Worm (Caenorhabditis elegans) whole organism, L4/young adult: ENCODE results near the gene Y39G8B.2.

ENCODE experiments used
- dao-5 ChIP-seq: sonication (generic microtip); optimal IDR thresholded peaks from 2 replicates; lab custom pipeline; 2016; ENCODE audit warnings: missing genotype, missing genetic modification characterization, moderate library complexity, missing compliant biosample characterization
- him-1 ChIP-seq: sonication (generic microtip); optimal IDR thresholded peaks from 2 replicates; lab custom pipeline; 2016; ENCODE audit warnings: missing genotype, missing genetic modification reagents, missing genetic modification characterization, missing compliant biosample characterization

- TF ChIP-seq him-1 (tag; lab: Kevin White, UChicago), result no peak
- no peak for TF ChIP-seq dao-5 (tag; lab: Kevin White, UChicago)
These were observed 28.7 kb upstream of the Y39G8B.2 start for ce11 chrII:14004770-14005169.
